Fruit fly (Drosophila melanogaster): ENCODE measurements around the gene sima.

sima gene

DNA sequence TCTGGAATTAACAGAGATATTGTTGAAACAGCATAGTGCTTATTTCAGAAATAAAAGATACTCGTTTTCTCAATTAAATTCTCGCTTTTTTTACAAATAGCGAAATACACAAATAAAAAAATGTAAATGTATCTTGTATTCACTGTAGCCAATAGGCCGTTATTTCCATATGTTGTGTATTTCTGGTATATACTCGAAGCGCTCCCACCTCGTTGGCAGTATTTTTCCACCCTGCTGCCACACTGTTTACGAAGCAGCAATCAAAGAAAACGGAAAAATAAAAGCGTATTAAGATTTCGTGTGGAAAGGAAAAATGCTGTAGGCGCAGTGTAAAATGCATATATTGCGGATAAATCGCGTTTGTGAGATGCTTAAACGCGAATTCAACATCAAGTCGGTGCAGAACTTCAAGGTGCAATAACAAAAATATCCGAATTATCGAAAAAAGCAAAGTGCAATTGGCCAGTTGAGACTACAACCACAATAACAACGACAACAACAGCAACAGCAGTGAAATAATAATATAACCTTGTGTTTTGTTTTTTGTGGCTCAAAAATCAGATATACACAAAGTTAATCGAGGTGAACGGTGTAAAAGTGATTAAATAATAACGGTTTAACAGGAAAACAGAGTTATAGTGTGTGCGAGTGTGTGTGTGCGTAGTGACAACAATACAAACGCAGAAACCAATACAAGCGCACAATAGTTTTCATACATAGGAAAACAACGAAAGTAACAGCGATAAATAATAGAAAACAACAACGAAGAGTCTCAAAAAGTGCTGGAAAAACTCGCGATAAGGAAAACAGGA is at the start of gene sima:
TSS of gene sima (plus strand) at position 255 of the 812 bp plus-strand sequence.
- TF ChIP-seq Hr83 (GFP tag; optimal IDR thresholded peaks at IDR 0.05; ENCODE audit: poor library complexity, severe bottlenecking), result peak; percentile 9
- peak in 1 of 2 experiments; percentile 28 for TF ChIP-seq foxo (GFP tag; optimal IDR thresholded peaks at IDR 0.05)
- peak; percentile 5 for TF ChIP-seq Sp1 (GFP tag; optimal IDR thresholded peaks at IDR 0.05)
- peak; percentile 22 for TF ChIP-seq HLH106 (tag; optimal IDR thresholded peaks at IDR 0.05)
- no peak for TF ChIP-seq Hr78 (GFP tag; optimal IDR thresholded peaks at IDR 0.05)
- TF ChIP-seq psq (GFP tag; optimal IDR thresholded peaks at IDR 0.05), result peak; percentile 96
- TF ChIP-seq rgr (GFP tag; optimal IDR thresholded peaks at IDR 0.05), result peak; percentile 34
- no peak for TF ChIP-seq sage (GFP tag; optimal IDR thresholded peaks at IDR 0.05)
- TF ChIP-seq dmrt93B (GFP tag; optimal IDR thresholded peaks at IDR 0.05), result no peak
- peak; percentile 21 for TF ChIP-seq Hnf4 (GFP tag; optimal IDR thresholded peaks at IDR 0.05)
- TF ChIP-seq woc (GFP tag; optimal IDR thresholded peaks at IDR 0.05), result peak; percentile 72
- TF ChIP-seq Rel (GFP tag; optimal IDR thresholded peaks at IDR 0.05), result no peak
- TF ChIP-seq Rel (tag; optimal IDR thresholded peaks at IDR 0.05), result peak; percentile 27
- TF ChIP-seq h (GFP tag; optimal IDR thresholded peaks at IDR 0.05), result peak; percentile 38

DNA sequence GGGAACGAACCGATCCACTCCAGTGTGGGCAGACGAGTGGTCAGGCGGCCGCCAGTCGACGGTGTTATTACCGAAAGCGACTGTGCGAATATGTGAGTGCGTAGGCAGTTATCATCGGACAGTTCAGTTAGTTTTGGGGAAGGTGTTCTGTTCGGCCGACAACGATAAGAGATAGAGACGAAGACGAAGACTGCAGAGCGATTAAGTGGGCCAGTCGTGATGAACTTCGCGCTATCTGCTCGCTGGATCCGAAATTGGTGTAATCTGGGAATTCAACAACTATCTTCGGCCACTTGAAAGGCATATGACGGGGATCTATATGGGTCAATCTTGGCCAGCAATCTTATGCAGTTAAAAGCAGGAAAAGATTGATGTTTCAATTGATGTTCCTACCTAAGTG is 48.9 kb upstream of the sima start, which contains the start of gene CG7912:
TSS of gene CG7912 (minus strand) at position 17 of the 400 bp plus-strand sequence.
- TF ChIP-seq CG9705 (GFP tag; optimal IDR thresholded peaks at IDR 0.05) (no peak), Vsx2 (GFP tag; optimal IDR thresholded peaks at IDR 0.05; ENCODE audit: partially characterized antibody) (no peak), OdsH (GFP tag; optimal IDR thresholded peaks at IDR 0.05) (no peak), psq (GFP tag; optimal IDR thresholded peaks at IDR 0.05) (no peak), brk (GFP tag; optimal IDR thresholded peaks at IDR 0.05) (no peak), jim (GFP tag; optimal IDR thresholded peaks at IDR 0.05) (no peak), Mio (GFP tag; optimal IDR thresholded peaks at IDR 0.05) (no peak), CG32264 (GFP tag; optimal IDR thresholded peaks at IDR 0.05) (no peak), Dif (GFP tag; optimal IDR thresholded peaks at IDR 0.05; ENCODE audit: partially characterized antibody) (no peak), usp (GFP tag; optimal IDR thresholded peaks at IDR 0.05) (no peak), Hr78 (GFP tag; optimal IDR thresholded peaks at IDR 0.05) (no peak), Myc (optimal IDR thresholded peaks at IDR 0.05) (no peak)

DNA sequence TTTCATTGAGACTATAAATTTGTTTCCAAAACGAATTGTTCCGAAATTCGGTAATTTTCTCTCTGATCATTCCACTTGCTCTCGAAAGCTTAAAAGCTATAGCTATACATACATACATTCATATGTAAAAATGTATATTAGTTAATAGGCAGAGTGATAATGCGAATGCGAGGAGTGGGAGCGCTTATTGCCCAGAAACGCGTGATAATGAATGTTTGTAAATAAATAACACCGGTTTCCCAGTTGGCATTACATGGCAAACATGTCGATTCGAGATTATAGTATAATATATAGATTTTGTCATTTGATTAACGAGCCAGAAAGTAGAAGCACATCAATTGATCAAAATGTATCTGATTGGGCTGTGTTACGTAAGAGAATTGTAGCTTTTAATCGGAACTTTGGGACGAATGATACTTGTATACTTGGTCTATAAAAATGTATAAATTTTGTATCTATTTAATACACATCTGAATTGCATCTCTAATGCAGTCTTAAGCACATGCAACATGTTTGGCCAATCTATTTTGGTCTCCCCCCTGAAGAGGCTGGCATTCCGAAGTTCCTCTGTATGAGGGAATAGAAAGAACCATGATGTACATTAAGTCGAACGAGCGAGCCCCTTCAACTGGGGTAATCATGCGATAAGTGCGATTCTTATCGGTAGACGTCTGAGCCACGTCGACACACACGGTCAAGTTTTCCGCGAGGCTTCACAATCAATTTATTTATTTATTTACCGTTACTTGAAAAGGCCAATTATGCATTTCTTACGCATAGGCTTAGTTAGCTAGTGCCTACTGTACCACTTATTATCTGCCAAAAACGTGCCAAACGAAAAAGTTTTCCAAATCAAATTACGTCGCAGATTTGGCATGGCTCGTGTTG is 45.3 kb upstream of the sima start:
- no peak for TF ChIP-seq psq (GFP tag; optimal IDR thresholded peaks at IDR 0.05)
- no peak for TF ChIP-seq sv (GFP tag; optimal IDR thresholded peaks at IDR 0.05)
- no peak for TF ChIP-seq Dfd (GFP tag; optimal IDR thresholded peaks at IDR 0.05)
- TF ChIP-seq woc (GFP tag; optimal IDR thresholded peaks at IDR 0.05), result no peak
- no peak for TF ChIP-seq Hr83 (GFP tag; optimal IDR thresholded peaks at IDR 0.05; ENCODE audit: poor library complexity, severe bottlenecking)
- TF ChIP-seq HLH106 (tag; optimal IDR thresholded peaks at IDR 0.05), result no peak
- no peak for TF ChIP-seq dmrt93B (GFP tag; optimal IDR thresholded peaks at IDR 0.05)
- no peak for TF ChIP-seq lola (GFP tag; optimal IDR thresholded peaks at IDR 0.05)
- TF ChIP-seq Hnf4 (GFP tag; optimal IDR thresholded peaks at IDR 0.05), result peak; percentile 27
- TF ChIP-seq CG32264 (GFP tag; optimal IDR thresholded peaks at IDR 0.05), result no peak
- TF ChIP-seq fru (GFP tag; optimal IDR thresholded peaks at IDR 0.05), result peak; percentile 32
- peak; percentile 38 for TF ChIP-seq OdsH (GFP tag; optimal IDR thresholded peaks at IDR 0.05)
- TF ChIP-seq tai (GFP tag; optimal IDR thresholded peaks at IDR 0.05), result no peak
- TF ChIP-seq Rel (GFP tag; optimal IDR thresholded peaks at IDR 0.05), result no peak
- no peak for TF ChIP-seq Rel (tag; optimal IDR thresholded peaks at IDR 0.05)
- TF ChIP-seq jim (GFP tag; optimal IDR thresholded peaks at IDR 0.05), result no peak
- peak in 1 of 2 experiments; percentile 67 for TF ChIP-seq foxo (GFP tag; optimal IDR thresholded peaks at IDR 0.05)
- TF ChIP-seq Sp1 (GFP tag; optimal IDR thresholded peaks at IDR 0.05), result no peak
- no peak for TF ChIP-seq Hr78 (GFP tag; optimal IDR thresholded peaks at IDR 0.05)
- peak; percentile 25 for TF ChIP-seq br (GFP tag; optimal IDR thresholded peaks at IDR 0.05)
- TF ChIP-seq ey (GFP tag; optimal IDR thresholded peaks at IDR 0.05), result peak; percentile 44
- no peak for TF ChIP-seq Jra (GFP tag; optimal IDR thresholded peaks at IDR 0.05)
- peak; percentile 68 for TF ChIP-seq h (GFP tag; optimal IDR thresholded peaks at IDR 0.05)
- TF ChIP-seq rgr (GFP tag; optimal IDR thresholded peaks at IDR 0.05), result peak; percentile 12
- no peak for TF ChIP-seq sage (GFP tag; optimal IDR thresholded peaks at IDR 0.05)
